Fruit fly (Drosophila melanogaster): Measurements from ENCODE around the gene sgg.
"Not testable (repeated sequence)": the region's sequence is repeated elsewhere in the genome, so short reads cannot be mapped to it uniquely, and the experiment has no call there.

Gene sgg

dm6 chrX:2610236-2610635, 23.5 kb upstream of the sgg start, which contains the start of gene eIF3g1:
TSS of gene eIF3g1 (minus strand) at chrX:2610336.
- TF ChIP-seq CG8478, CTCF (optimal IDR thresholded peaks at IDR 0.05): not testable (repeated sequence)

dm6 chrX:2617417-2617816, 16.3 kb upstream of the sgg start:
- TF ChIP-seq CG8478 (optimal IDR thresholded peaks at IDR 0.05) (no peak), CTCF (optimal IDR thresholded peaks at IDR 0.05) (no peak)

dm6 chrX:2619651-2620050, 14.1 kb upstream of the sgg start, which contains the start of the genes Tsp3A and Seipin:
TSS of gene Tsp3A (minus strand) at chrX:2619738.
TSS of gene Seipin (plus strand) at chrX:2619799.
- TF ChIP-seq CTCF (optimal IDR thresholded peaks at IDR 0.05) (no peak), CG8478 (optimal IDR thresholded peaks at IDR 0.05) (no peak)

DNA sequence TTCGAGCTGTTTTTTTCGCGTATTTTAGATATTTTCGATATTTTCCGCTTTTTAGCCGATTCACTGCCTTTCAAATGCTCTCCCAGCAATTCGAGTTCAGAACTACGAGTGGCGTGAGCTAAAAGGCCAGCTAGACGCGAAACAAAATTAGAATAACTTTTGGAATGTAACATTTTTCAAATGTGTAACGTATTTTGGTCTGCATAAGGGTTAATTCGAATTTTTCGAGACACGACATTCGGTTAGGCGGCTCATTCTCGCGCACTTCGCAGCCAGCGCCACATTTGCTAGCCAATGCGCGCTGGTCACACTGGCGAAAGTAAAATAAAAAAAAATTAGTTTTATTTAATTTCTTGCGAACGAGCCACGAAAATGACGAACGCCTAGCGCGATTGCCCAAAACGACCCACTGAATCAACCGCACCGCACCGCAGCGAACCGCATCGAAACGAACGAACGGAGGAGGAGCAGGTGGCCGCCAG, 9.2 kb upstream of the sgg start, which contains the start of the genes brv3 and Pi4KIIIalpha:
TSS of gene brv3 (minus strand) at position 51 of the 482 bp plus-strand sequence.
TSS of gene Pi4KIIIalpha (plus strand) at position 280 of the 482 bp plus-strand sequence.
- TF ChIP-seq CG8478 (optimal IDR thresholded peaks at IDR 0.05) = no peak
- TF ChIP-seq CTCF (optimal IDR thresholded peaks at IDR 0.05) = peak in 1 of 2 experiments; percentile 18

- no peak for TF ChIP-seq CTCF (optimal IDR thresholded peaks at IDR 0.05)
- no peak for TF ChIP-seq CG8478 (optimal IDR thresholded peaks at IDR 0.05)
Measured at dm6 chrX:2625009-2625408, 8.7 kb upstream of the sgg start.

DNA sequence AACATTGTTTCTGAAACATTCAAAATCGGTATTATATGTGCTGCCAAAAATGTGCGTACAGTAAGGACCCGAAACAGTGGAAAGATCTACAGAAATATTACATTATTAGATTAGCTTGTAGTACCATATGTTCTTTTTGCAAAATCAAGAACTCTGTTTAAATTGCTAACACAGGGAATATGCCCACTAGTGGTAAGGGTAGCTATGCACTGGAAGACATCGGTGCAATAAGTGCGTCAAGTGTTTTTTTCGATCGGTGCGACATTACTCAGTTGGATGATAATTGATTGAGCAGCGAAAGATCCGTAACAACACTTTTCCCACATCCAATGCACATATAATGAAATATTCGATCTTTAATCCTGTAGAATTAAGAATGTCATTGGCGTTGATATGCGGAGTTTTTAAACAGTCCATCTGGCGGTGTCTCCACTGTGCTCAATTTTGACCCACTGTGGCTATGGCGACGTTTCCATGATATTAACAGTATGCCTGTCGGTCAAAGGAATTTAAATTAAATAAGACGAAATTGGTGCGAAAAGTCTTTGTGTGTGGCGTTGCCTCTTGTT, 1.4 kb downstream of the sgg start:
- TF ChIP-seq CG8478 (optimal IDR thresholded peaks at IDR 0.05) = no peak
- TF ChIP-seq CTCF (optimal IDR thresholded peaks at IDR 0.05) = no peak

- TF ChIP-seq CG8478 (optimal IDR thresholded peaks at IDR 0.05) (no peak), CTCF (optimal IDR thresholded peaks at IDR 0.05) (no peak)
Measured at dm6 chrX:2635953-2636715, 2.4 kb downstream of the sgg start.

DNA sequence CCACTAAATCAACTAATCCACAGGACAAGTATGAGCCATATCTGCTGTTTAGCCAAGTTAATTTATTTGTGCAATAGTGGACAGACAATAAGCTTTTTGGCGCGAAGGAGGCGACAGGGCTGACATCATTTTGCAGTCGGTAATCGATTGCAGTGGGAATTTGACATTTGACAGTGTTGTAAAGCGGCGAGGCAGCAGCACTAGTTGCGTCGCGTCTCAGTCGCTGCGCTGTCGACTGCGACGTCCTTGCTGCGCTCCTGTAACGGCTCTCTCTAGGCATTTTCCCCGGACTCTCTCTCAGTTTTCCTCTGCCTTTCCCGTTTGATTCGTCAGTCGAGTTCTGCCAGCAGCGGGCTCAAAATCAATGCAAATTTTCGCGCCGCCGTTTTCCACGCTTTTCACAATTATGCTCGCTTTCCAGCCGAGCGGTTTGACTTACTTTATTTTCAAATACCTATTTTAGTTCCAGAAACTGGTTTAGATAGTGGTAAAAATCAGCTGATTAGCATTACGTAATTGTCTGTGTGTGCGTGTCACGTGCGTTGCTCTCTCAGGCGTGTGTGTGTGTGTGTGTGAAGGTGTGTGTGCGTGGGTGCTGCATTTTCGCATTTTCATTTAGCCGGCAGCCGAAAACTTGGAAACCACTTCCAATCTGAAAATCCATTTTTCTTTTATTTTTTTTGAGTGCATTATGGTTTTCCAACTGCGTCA, 3.2 kb downstream of the sgg start:
- TF ChIP-seq CTCF (optimal IDR thresholded peaks at IDR 0.05) (no peak), CG8478 (optimal IDR thresholded peaks at IDR 0.05) (no peak)

dm6 chrX:2637914-2638313, 4.2 kb downstream of the sgg start:
- TF ChIP-seq CG8478 (optimal IDR thresholded peaks at IDR 0.05) (no peak), CTCF (optimal IDR thresholded peaks at IDR 0.05) (no peak)

- TF ChIP-seq CG8478 (optimal IDR thresholded peaks at IDR 0.05) = no peak
Measured at dm6 chrX:2638646-2639045, 4.9 kb downstream of the sgg start.

DNA sequence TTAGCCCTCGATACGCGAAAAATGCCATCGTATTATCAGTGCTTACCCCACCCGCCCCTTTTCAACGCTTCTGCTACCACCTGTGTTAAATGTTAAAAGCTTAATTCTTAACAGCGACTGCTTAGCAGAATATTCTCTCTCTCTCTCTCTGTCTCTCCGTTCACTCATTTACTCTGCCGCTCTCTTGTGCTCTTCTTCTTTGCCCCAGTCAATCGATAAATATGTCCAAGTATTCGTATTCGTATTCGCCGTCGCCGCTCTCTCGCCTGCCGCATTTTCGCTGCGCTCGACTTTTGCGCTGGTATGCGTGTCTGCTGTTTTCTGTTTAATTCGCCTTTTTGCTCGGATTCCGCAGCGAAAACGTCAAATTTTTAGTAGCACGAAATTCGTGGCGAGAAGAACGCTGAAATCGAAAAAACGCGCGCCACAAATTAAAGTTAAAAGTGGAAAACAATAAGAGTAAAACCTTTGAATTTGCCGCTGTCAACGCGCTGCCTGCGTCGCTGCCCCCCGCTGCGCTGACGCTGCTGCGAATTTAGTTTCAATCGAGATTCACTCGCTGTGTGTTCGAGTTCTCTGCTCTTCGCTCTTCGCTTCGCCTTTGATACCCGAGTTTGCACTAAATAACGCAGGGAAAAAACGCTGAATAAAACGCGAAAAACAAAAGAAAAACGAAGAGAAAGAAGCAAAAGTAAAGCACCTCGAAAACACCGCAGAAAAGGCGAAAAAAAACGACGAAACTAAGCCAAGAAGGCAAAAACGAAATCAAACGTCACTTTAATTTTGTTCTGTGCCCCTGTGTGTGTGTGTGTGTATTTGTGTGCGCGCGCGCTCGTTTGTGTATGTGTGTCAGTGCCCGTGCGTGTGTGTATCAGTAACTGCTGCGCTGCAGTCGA, 9.0 kb downstream of the sgg start:
- no peak for TF ChIP-seq CG8478 (optimal IDR thresholded peaks at IDR 0.05)
- no peak for TF ChIP-seq CTCF (optimal IDR thresholded peaks at IDR 0.05)

dm6 chrX:2645593-2645992, 11.8 kb downstream of the sgg start:
- no peak for TF ChIP-seq CTCF (optimal IDR thresholded peaks at IDR 0.05)

DNA sequence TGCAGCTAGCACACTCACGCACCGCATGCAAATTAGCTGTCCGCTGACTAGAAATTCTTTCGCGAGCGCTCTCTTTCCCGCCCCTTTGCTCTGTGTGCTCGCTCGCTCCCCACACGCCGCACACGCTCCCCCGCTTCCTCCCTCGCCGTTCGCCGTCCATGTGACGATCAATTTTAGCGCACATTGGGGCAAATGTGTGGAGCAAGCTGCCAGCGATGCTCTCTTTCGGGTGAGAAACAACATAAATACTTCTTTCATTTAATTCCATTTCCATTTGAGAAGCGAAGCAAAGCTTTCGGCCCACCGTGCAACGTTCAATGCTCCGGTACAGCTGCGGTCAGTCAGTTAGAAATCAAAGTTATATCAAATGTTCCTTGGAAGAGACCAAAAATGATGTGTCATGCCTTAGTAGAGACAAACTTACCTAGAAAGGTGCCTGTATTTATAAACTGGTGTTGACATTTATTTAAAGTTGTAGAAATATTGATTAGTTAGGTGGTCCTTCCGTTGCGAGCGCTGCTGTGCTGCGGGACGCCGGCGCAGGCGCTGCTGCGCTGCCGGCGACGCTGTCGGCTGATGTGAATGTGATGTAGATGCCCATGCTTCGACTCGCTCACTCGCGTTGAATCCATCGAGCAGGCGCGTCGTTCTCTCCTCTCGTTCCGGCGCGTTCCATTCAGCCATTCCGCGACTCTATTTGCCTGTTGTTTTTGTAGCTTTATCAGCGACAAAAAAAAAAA, 12.4 kb downstream of the sgg start:
- TF ChIP-seq CG8478 (optimal IDR thresholded peaks at IDR 0.05) (no peak), CTCF (optimal IDR thresholded peaks at IDR 0.05) (peak; percentile 23 to 40)

dm6 chrX:2647472-2647883, 13.7 kb downstream of the sgg start:
- TF ChIP-seq CG8478 (optimal IDR thresholded peaks at IDR 0.05) = no peak
- TF ChIP-seq CTCF (optimal IDR thresholded peaks at IDR 0.05) = no peak

Data from S2 (cell line).